Worm (Caenorhabditis elegans): ENCODE data around the gene srj-49.

DNA sequence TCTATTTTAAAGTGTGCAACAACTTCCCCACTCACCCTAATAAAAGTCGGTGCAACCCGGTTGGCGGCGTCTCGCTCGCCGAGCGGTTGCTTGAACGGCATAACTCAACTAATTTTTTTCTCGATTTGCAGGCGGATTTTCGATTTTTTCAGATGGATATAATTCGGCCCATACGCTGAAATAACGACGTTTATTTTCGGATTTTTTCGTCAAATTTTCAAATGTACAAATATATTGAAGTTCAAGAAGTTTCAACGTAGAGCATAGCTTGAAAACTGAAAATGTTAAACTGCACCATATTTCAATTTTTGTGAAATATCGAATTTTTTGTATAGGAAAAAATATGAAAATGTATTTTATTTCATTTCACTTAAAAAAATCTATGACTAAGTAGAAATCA is 40.4 kb downstream of the srj-49 start, which contains the start of gene ketn-1:
- TF ChIP-seq unc-86 (tag; optimal IDR thresholded peaks at IDR 0.05) (no peak), C38D4.7 (GFP tag; optimal IDR thresholded peaks at IDR 0.05) (no peak), ceh-48 (tag; optimal IDR thresholded peaks at IDR 0.05) (no peak), nhr-11 (tag; optimal IDR thresholded peaks at IDR 0.05) (no peak), ceh-30 (tag; optimal IDR thresholded peaks at IDR 0.05) (no peak), che-1 (tag; optimal IDR thresholded peaks at IDR 0.05) (no peak), C08G9.2 (tag; optimal IDR thresholded peaks at IDR 0.05) (no peak), pha-4 (tag; optimal IDR thresholded peaks at IDR 0.05) (no peak), eyg-1 (tag; optimal IDR thresholded peaks at IDR 0.05) (no peak), elt-2 (tag; optimal IDR thresholded peaks at IDR 0.05) (no peak), ets-4 (tag; optimal IDR thresholded peaks at IDR 0.05) (no peak), ahr-1 (tag; optimal IDR thresholded peaks at IDR 0.05) (no peak), tbx-7 (tag; optimal IDR thresholded peaks at IDR 0.05) (no peak)

All from whole organism, late embryonic.